Fruit fly (Drosophila melanogaster) whole organism, embryonic: ENCODE results near the gene Muc68D.
A peak's percentile ranks its signal among the peaks of the same experiment; 100 is the strongest.

Source experiments
- CG10654 ChIP-seq: fragments of 200-800 bp; sonication (Bioruptor generic); optimal IDR thresholded peaks from 2 replicates; lab custom pipeline; 2016; ENCODE audit warnings: missing biosample characterization, missing genetic modification characterization
- CG11723 ChIP-seq: fragments of 200-800 bp; sonication (Bioruptor generic); optimal IDR thresholded peaks from 2 replicates; lab custom pipeline; 2017; ENCODE audit warnings: missing biosample characterization, mild to moderate bottlenecking, missing genetic modification characterization
- CG12942 ChIP-seq: fragments of 200-800 bp; sonication (Bioruptor generic); optimal IDR thresholded peaks from 3 replicates; lab custom pipeline; 2016; ENCODE audit warnings: missing biosample characterization, missing genetic modification characterization
- CG13123 ChIP-seq: fragments of 200-800 bp; sonication (Bioruptor generic); optimal IDR thresholded peaks from 2 replicates; lab custom pipeline; 2016; ENCODE audit warnings: missing biosample characterization, missing genetic modification characterization
- CG16815 ChIP-seq: fragments of 200-800 bp; sonication (Bioruptor generic); optimal IDR thresholded peaks from 3 replicates; lab custom pipeline; 2017; ENCODE audit warnings: missing biosample characterization, mild to moderate bottlenecking, missing genetic modification characterization
- CG16863 ChIP-seq: fragments of 200-800 bp; sonication (Bioruptor generic); optimal IDR thresholded peaks from 3 replicates; lab custom pipeline; 2016; ENCODE audit warnings: missing biosample characterization, missing genetic modification characterization
- CG17612 ChIP-seq: fragments of 200-800 bp; sonication (Bioruptor generic); IDR thresholded peaks from 2 replicates; pipeline ENCODE4 v1.3.6; 2022; ENCODE audit warnings: missing biosample characterization, missing genetic modification characterization
- CG2678 ChIP-seq: fragments of 200-800 bp; sonication (Bioruptor generic); optimal IDR thresholded peaks from 3 replicates; lab custom pipeline; 2019; ENCODE audit warnings: missing biosample characterization, mild to moderate bottlenecking, missing genetic modification characterization, moderate library complexity
- CG3163 ChIP-seq: fragments of 200-800 bp; sonication (Bioruptor generic); optimal IDR thresholded peaks from 3 replicates; lab custom pipeline; 2016; ENCODE audit warnings: missing biosample characterization, missing genetic modification characterization
- CG42726 ChIP-seq: fragments of 200-800 bp; sonication (Bioruptor generic); IDR thresholded peaks from 2 replicates; pipeline ENCODE4 v1.3.6; 2022; ENCODE audit warnings: missing biosample characterization, missing genetic modification characterization; ENCODE audit not compliant: partially characterized antibody
- CG4707 ChIP-seq: fragments of 200-800 bp; sonication (Bioruptor generic); optimal IDR thresholded peaks from 2 replicates; lab custom pipeline; 2018; ENCODE audit warnings: missing biosample characterization, mild to moderate bottlenecking, missing genetic modification characterization, moderate library complexity
- CG6683 ChIP-seq: fragments of 200-800 bp; sonication (Bioruptor generic); optimal IDR thresholded peaks from 2 replicates; lab custom pipeline; 2017; ENCODE audit warnings: missing biosample characterization, mild to moderate bottlenecking, missing genetic modification characterization, missing genetic modification reagents
- CG7357 ChIP-seq: fragments of 200-800 bp; sonication (Bioruptor generic); IDR thresholded peaks from 3 replicates; pipeline ENCODE4 v1.3.6; 2022; ENCODE audit warnings: missing biosample characterization, missing genetic modification characterization
- CG7372 ChIP-seq: fragments of 200-800 bp; sonication (Bioruptor generic); IDR thresholded peaks from 2 replicates; pipeline ENCODE4 v1.3.6; 2022; ENCODE audit warnings: missing biosample characterization, missing genetic modification characterization
- CG9215 ChIP-seq: fragments of 200-800 bp; sonication (Bioruptor generic); IDR thresholded peaks from 2 replicates; pipeline ENCODE4 v1.3.6; 2022; ENCODE audit warnings: missing biosample characterization, missing genetic modification characterization
- CHES-1-like ChIP-seq: fragments of 200-800 bp; sonication (Bioruptor generic); optimal IDR thresholded peaks from 2 replicates; lab custom pipeline; 2016; ENCODE audit warnings: missing biosample characterization, missing genetic modification characterization
- Drgx ChIP-seq: fragments of 200-800 bp; sonication (Bioruptor generic); IDR thresholded peaks from 2 replicates; pipeline ENCODE4 v1.3.6; 2022; ENCODE audit warnings: missing biosample characterization, missing genetic modification characterization
- HmgD ChIP-seq: fragments of 200-800 bp; sonication (Bioruptor generic); optimal IDR thresholded peaks from 3 replicates; lab custom pipeline; 2016; ENCODE audit warnings: missing biosample characterization, missing genetic modification characterization
- Hr39 ChIP-seq: fragments of >200 bp; optimal IDR thresholded peaks from 2 replicates; lab custom pipeline; 2017
- NfI ChIP-seq: fragments of 200-800 bp; sonication (Bioruptor generic); optimal IDR thresholded peaks from 3 replicates; lab custom pipeline; 2018; ENCODE audit warnings: missing biosample characterization, mild to moderate bottlenecking, missing genetic modification characterization, moderate library complexity
- Ptx1 ChIP-seq: fragments of 200-800 bp; sonication (Bioruptor generic); IDR thresholded peaks from 2 replicates; pipeline ENCODE4 v1.3.6; 2022; ENCODE audit warnings: missing biosample characterization, missing genetic modification characterization
- Sry-β ChIP-seq: fragments of 200-800 bp; sonication (Bioruptor generic); optimal IDR thresholded peaks from 2 replicates; lab custom pipeline; 2018; ENCODE audit warnings: missing biosample characterization, mild to moderate bottlenecking, missing genetic modification characterization, moderate library complexity
- ab ChIP-seq: fragments of 200-800 bp; sonication (Bioruptor generic); optimal IDR thresholded peaks from 2 replicates; lab custom pipeline; 2016; ENCODE audit warnings: missing biosample characterization, missing genetic modification characterization
- al ChIP-seq: fragments of 200-800 bp; sonication (Bioruptor generic); IDR thresholded peaks from 2 replicates; pipeline ENCODE4 v1.3.6; 2022; ENCODE audit warnings: missing biosample characterization, missing genetic modification characterization
- btn ChIP-seq: fragments of 200-800 bp; sonication (Bioruptor generic); optimal IDR thresholded peaks from 2 replicates; lab custom pipeline; 2016; ENCODE audit warnings: missing biosample characterization, missing genetic modification characterization
- cg ChIP-seq: fragments of 200-800 bp; sonication (Bioruptor generic); optimal IDR thresholded peaks from 3 replicates; lab custom pipeline; 2019; ENCODE audit warnings: missing biosample characterization, mild to moderate bottlenecking, missing genetic modification characterization, moderate library complexity
- chn ChIP-seq: fragments of 200-800 bp; sonication (Bioruptor generic); optimal IDR thresholded peaks from 2 replicates; lab custom pipeline; 2016; ENCODE audit warnings: missing biosample characterization, missing genetic modification characterization
- crc ChIP-seq: fragments of 200-800 bp; sonication (Bioruptor generic); optimal IDR thresholded peaks from 2 replicates; lab custom pipeline; 2016; ENCODE audit warnings: missing biosample characterization, missing genetic modification characterization
- croc ChIP-seq: fragments of 200-800 bp; sonication (Bioruptor generic); conservative IDR thresholded peaks from 3 replicates; pipeline ENCODE4 v1.3.6; 2022; ENCODE audit warnings: missing biosample characterization, missing genetic modification characterization
- crol ChIP-seq: fragments of 200-800 bp; sonication (Bioruptor generic); IDR thresholded peaks from 2 replicates; pipeline ENCODE4 v1.3.6; 2022; ENCODE audit warnings: missing biosample characterization, missing genetic modification characterization
- dm ChIP-seq: fragments of 200-800 bp; sonication (Bioruptor generic); optimal IDR thresholded peaks from 3 replicates; lab custom pipeline; 2016; ENCODE audit warnings: missing biosample characterization, missing genetic modification characterization
- ems ChIP-seq: fragments of 200-800 bp; sonication (Bioruptor generic); optimal IDR thresholded peaks from 3 replicates; lab custom pipeline; 2016; ENCODE audit warnings: missing biosample characterization, missing genetic modification characterization
- exex ChIP-seq: fragments of 200-800 bp; sonication (Bioruptor generic); optimal IDR thresholded peaks from 4 replicates; lab custom pipeline; 2018; ENCODE audit warnings: missing biosample characterization, mild to moderate bottlenecking, missing genetic modification characterization, moderate library complexity
- gce ChIP-seq: fragments of 200-800 bp; sonication (Bioruptor generic); IDR thresholded peaks from 3 replicates; pipeline ENCODE4 v1.3.6; 2022; ENCODE audit warnings: missing biosample characterization, missing genetic modification characterization
- klu ChIP-seq: fragments of 200-800 bp; sonication (Bioruptor generic); IDR thresholded peaks from 2 replicates; pipeline ENCODE4 v1.3.6; 2022; ENCODE audit warnings: missing biosample characterization, missing genetic modification characterization
- lilli ChIP-seq: fragments of 200-800 bp; sonication (Bioruptor generic); optimal IDR thresholded peaks from 3 replicates; lab custom pipeline; 2016; ENCODE audit warnings: missing biosample characterization, missing genetic modification characterization
- lmd ChIP-seq: fragments of 200-800 bp; sonication (Bioruptor generic); IDR thresholded peaks from 2 replicates; pipeline ENCODE4 v1.3.6; 2022; ENCODE audit warnings: missing biosample characterization, missing genetic modification characterization
- luna ChIP-seq: fragments of 200-800 bp; sonication (Bioruptor generic); optimal IDR thresholded peaks from 2 replicates; lab custom pipeline; 2016; ENCODE audit warnings: missing biosample characterization, missing genetic modification characterization
- nau ChIP-seq: fragments of 200-800 bp; sonication (Bioruptor generic); optimal IDR thresholded peaks from 3 replicates; lab custom pipeline; 2017; ENCODE audit warnings: missing biosample characterization, mild to moderate bottlenecking, missing genetic modification characterization, missing genetic modification reagents
- pan ChIP-seq, 4 experiments: fragments of >200 bp in 3 of 4; fragments of 200-800 bp in 1 of 4; sonication (Bioruptor generic) in 1 of 4; optimal IDR thresholded peaks in 3 of 4; IDR thresholded peaks in 1 of 4; 2 replicates each; pipeline versions ENCODE4 v1.3.6 to Lab custom; 2017 to 2022; ENCODE audit warnings: missing biosample characterization in 2 of 4, missing genetic modification characterization in 2 of 4, mixed read lengths in 1 of 4
- peb ChIP-seq: fragments of 200-800 bp; sonication (Bioruptor generic); IDR thresholded peaks from 2 replicates; pipeline ENCODE4 v1.3.6; 2022; ENCODE audit warnings: missing biosample characterization, missing genetic modification characterization
- pros ChIP-seq: fragments of 200-800 bp; sonication (Bioruptor generic); optimal IDR thresholded peaks from 3 replicates; lab custom pipeline; 2019; ENCODE audit warnings: missing biosample characterization, mild to moderate bottlenecking, missing genetic modification characterization, moderate library complexity
- psq ChIP-seq: fragments of 200-800 bp; sonication (Bioruptor generic); optimal IDR thresholded peaks from 2 replicates; lab custom pipeline; 2017; ENCODE audit warnings: missing biosample characterization, missing genetic modification characterization
- ro ChIP-seq: fragments of 200-800 bp; sonication (Bioruptor generic); IDR thresholded peaks from 2 replicates; pipeline ENCODE4 v1.3.6; 2022; ENCODE audit warnings: missing biosample characterization, missing genetic modification characterization
- sd ChIP-seq: fragments of 200-800 bp; sonication (Bioruptor generic); optimal IDR thresholded peaks from 3 replicates; lab custom pipeline; 2018; ENCODE audit warnings: missing biosample characterization, mild to moderate bottlenecking, missing genetic modification characterization, moderate library complexity
- sim ChIP-seq: fragments of 200-800 bp; sonication (Bioruptor generic); IDR thresholded peaks from 2 replicates; pipeline ENCODE4 v1.3.6; 2022; ENCODE audit warnings: missing biosample characterization, missing genetic modification characterization
- slou ChIP-seq: fragments of 200-800 bp; sonication (Bioruptor generic); optimal IDR thresholded peaks from 3 replicates; lab custom pipeline; 2016; ENCODE audit warnings: missing biosample characterization, missing genetic modification characterization
- so ChIP-seq: fragments of 200-800 bp; sonication (Bioruptor generic); IDR thresholded peaks from 3 replicates; pipeline ENCODE4 v1.3.6; 2022; ENCODE audit warnings: missing biosample characterization, missing genetic modification characterization
- tap ChIP-seq: fragments of 200-800 bp; optimal IDR thresholded peaks from 3 replicates; lab custom pipeline; 2019; ENCODE audit warnings: missing biosample characterization, mild to moderate bottlenecking, missing genetic modification characterization, moderate library complexity
- tll ChIP-seq, 2 experiments: fragments of 200-800 bp in 1 of 2; fragments of >200 bp in 1 of 2; sonication (Bioruptor generic) in 1 of 2; optimal IDR thresholded peaks; 2 replicates each; lab custom pipeline; 2017 to 2019; ENCODE audit warnings: missing biosample characterization in 2 of 2, missing genetic modification characterization in 2 of 2, mild to moderate bottlenecking in 1 of 2, moderate library complexity in 1 of 2
- ttk ChIP-seq: fragments of 200-800 bp; sonication (Bioruptor generic); IDR thresholded peaks from 2 replicates; pipeline ENCODE4 v2.1.2; 2022; ENCODE audit warnings: missing biosample characterization, missing genetic modification characterization
- twi ChIP-seq: fragments of 200-800 bp; optimal IDR thresholded peaks from 2 replicates; lab custom pipeline; 2019; ENCODE audit warnings: missing biosample characterization, mild to moderate bottlenecking, missing genetic modification characterization, moderate library complexity

Muc68D gene

DNA sequence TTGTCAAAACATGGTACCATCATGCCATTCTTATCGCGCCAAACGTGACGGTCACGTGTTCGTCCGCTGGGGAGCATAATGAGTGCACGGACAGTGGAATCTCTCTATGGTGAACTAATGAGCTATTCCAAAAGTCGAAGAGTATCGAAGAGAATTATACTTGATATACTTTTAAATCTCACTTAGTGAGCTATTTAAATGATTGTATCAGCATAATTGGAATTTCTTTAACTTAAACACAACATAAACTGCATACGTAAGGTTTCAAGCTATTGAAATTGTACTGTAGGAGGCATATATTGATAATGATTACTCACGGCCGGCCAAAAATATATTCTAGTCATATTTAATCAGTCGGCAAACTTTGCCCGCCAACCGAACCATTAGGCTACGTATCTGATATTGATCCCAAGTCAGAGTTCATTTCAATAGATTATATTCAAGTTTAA, 50.4 kb downstream of the Muc68D start (continued):
- TF ChIP-seq CG16815 (GFP tag; lab: Kevin White, UChicago): no peak
- no peak for TF ChIP-seq ab (GFP tag; lab: Kevin White, UChicago)
- TF ChIP-seq Drgx: no peak
- no peak for TF ChIP-seq CG12942 (GFP tag; lab: Kevin White, UChicago)
- peak; percentile 9 for TF ChIP-seq NfI (GFP tag; lab: Kevin White, UChicago)
- no peak for TF ChIP-seq CG6683 (GFP tag; lab: Kevin White, UChicago)
- TF ChIP-seq cg (GFP tag; lab: Kevin White, UChicago): no peak
- no peak for TF ChIP-seq CG11723 (GFP tag; lab: Kevin White, UChicago)
- TF ChIP-seq CG3163 (GFP tag; lab: Kevin White, UChicago): no peak
- no peak; the same call in 2 of the 3 replicates for TF ChIP-seq CG7357 (GFP tag; lab: Robert Waterston, UW)
- no peak for TF ChIP-seq gce (GFP tag; lab: Robert Waterston, UW)
- no peak for TF ChIP-seq chn (GFP tag; lab: Kevin White, UChicago)
- TF ChIP-seq sim (GFP tag; lab: Robert Waterston, UW): no peak
- no peak for TF ChIP-seq CG9215
- TF ChIP-seq sd: no peak
- no peak for TF ChIP-seq crol (GFP tag; lab: Robert Waterston, UW)
- TF ChIP-seq crc (GFP tag; lab: Kevin White, UChicago): no peak
- TF ChIP-seq ro: no peak
- no peak for TF ChIP-seq CG17612 (GFP tag; lab: Robert Waterston, UW)
- TF ChIP-seq lmd (GFP tag; lab: Robert Waterston, UW): peak; percentile 4; the same call in 1 of the 2 replicates
- TF ChIP-seq slou (GFP tag; lab: Kevin White, UChicago): no peak
- TF ChIP-seq CG16863: no peak
- TF ChIP-seq Sry-β (GFP tag; lab: Kevin White, UChicago): no peak
- no peak for TF ChIP-seq nau (GFP tag; lab: Kevin White, UChicago)
- TF ChIP-seq so: no peak
- TF ChIP-seq luna (GFP tag; lab: Kevin White, UChicago): peak; percentile 9
- no peak for TF ChIP-seq pan (optimal IDR thresholded peaks at IDR 0.05; lab: Kevin White, UChicago)
- TF ChIP-seq pan (GFP tag; optimal IDR thresholded peaks at IDR 0.05 in 1 of 2, IDR thresholded peaks at IDR 0.05 in 1 of 2): no peak
- TF ChIP-seq Ptx1 (GFP tag; lab: Robert Waterston, UW): peak; percentile 58
- no peak for TF ChIP-seq tll (GFP tag; optimal IDR thresholded peaks at IDR 0.05; lab: Kevin White, UChicago)
- TF ChIP-seq peb: no peak
- no peak for TF ChIP-seq CG13123
- TF ChIP-seq CG42726 (GFP tag; lab: Robert Waterston, UW): no peak
- no peak for TF ChIP-seq CG10654 (GFP tag; lab: Kevin White, UChicago)
- no peak for TF ChIP-seq dm (GFP tag; lab: Kevin White, UChicago)
- no peak for TF ChIP-seq psq (GFP tag; lab: Kevin White, UChicago)
- peak; percentile 19 for TF ChIP-seq lilli
- no peak for TF ChIP-seq HmgD (GFP tag; lab: Kevin White, UChicago)
- no peak for TF ChIP-seq ems
- no peak for TF ChIP-seq pros (GFP tag; lab: Kevin White, UChicago)
- no peak for TF ChIP-seq CG2678 (tag; lab: Kevin White, UChicago)
- peak; percentile 42; the same call in 1 of the 2 replicates for TF ChIP-seq CG7372 (GFP tag; lab: Robert Waterston, UW)
- no peak for TF ChIP-seq croc (GFP tag; lab: Robert Waterston, UW)
- 0 out of 2 replicates have a peak, but pooled peaks have one; percentile 16 for TF ChIP-seq ttk (GFP tag; lab: Robert Waterston, UW)
- TF ChIP-seq exex: peak; percentile 33
- TF ChIP-seq twi: no peak
- TF ChIP-seq CG4707 (GFP tag; lab: Kevin White, UChicago): no peak
- TF ChIP-seq tap (tag; lab: Kevin White, UChicago): no peak
- no peak for TF ChIP-seq btn (GFP tag; lab: Kevin White, UChicago)
- no peak for TF ChIP-seq Hr39 (lab: Kevin White, UChicago)
- no peak for TF ChIP-seq klu (GFP tag; lab: Robert Waterston, UW)
- TF ChIP-seq al (GFP tag; lab: Robert Waterston, UW): peak; percentile 29; the same call in 1 of the 2 replicates
- no peak for TF ChIP-seq CHES-1-like (GFP tag; lab: Kevin White, UChicago)
